Worm (Caenorhabditis elegans): ENCODE data around the gene hda-10.

The hda-10 gene

ce11 chrII:13872191-13872889, 10.2 kb upstream of the hda-10 start, which contains the start of the genes cup-14 and ndub-8 (continued):
- peak; percentile 79 for TF ChIP-seq nhr-21 (tag; optimal IDR thresholded peaks at IDR 0.05)
- peak; percentile 81 for TF ChIP-seq F13H6.1 (tag; optimal IDR thresholded peaks at IDR 0.05)
- peak; percentile 12 for TF ChIP-seq nhr-237 (tag; optimal IDR thresholded peaks at IDR 0.05)
- TF ChIP-seq unc-55 (GFP tag; optimal IDR thresholded peaks at IDR 0.05) = peak; percentile 98

- TF ChIP-seq F13H6.1 (tag; optimal IDR thresholded peaks at IDR 0.05) (no peak), sma-9 (GFP tag; optimal IDR thresholded peaks at IDR 0.05) (no peak), sma-9 (tag; optimal IDR thresholded peaks at IDR 0.05) (no peak), ZK546.5 (tag; optimal IDR thresholded peaks at IDR 0.05) (no peak), lsy-2 (tag; optimal IDR thresholded peaks at IDR 0.05) (no peak), ztf-4 (tag; optimal IDR thresholded peaks at IDR 0.05) (no peak), nhr-77 (tag; optimal IDR thresholded peaks at IDR 0.05) (no peak), crh-2 (tag; optimal IDR thresholded peaks at IDR 0.05) (no peak), egl-27 (tag; optimal IDR thresholded peaks at IDR 0.05) (no peak), lin-11 (tag; optimal IDR thresholded peaks at IDR 0.05) (no peak), dmd-4 (tag; optimal IDR thresholded peaks at IDR 0.05) (no peak), lin-13 (GFP tag; optimal IDR thresholded peaks at IDR 0.05) (no peak), lin-39 (tag; optimal IDR thresholded peaks at IDR 0.05) (no peak)
Measured at ce11 chrII:13875734-13876133, 6.8 kb upstream of the hda-10 start, which contains the start of gene ing-3. TSS of gene ing-3 (plus strand) at chrII:13876034.

- TF ChIP-seq nhr-11 (tag; optimal IDR thresholded peaks at IDR 0.05) = no peak
Measured at ce11 chrII:13877994-13878393, 4.5 kb upstream of the hda-10 start.

ce11 chrII:13879589-13879988, 2.9 kb upstream of the hda-10 start:
- TF ChIP-seq nhr-6 (tag; optimal IDR thresholded peaks at IDR 0.05) (no peak), lin-11 (tag; optimal IDR thresholded peaks at IDR 0.05) (no peak), zag-1 (tag; optimal IDR thresholded peaks at IDR 0.05) (no peak), elt-3 (tag; optimal IDR thresholded peaks at IDR 0.05) (no peak), nhr-11 (tag; optimal IDR thresholded peaks at IDR 0.05) (no peak), elt-1 (tag; optimal IDR thresholded peaks at IDR 0.05) (no peak), gmeb-1 (tag; optimal IDR thresholded peaks at IDR 0.05) (no peak), unc-62 (GFP tag; optimal IDR thresholded peaks at IDR 0.05) (no peak)

ce11 chrII:13886431-13886830, 3.9 kb downstream of the hda-10 start:
- TF ChIP-seq elt-3 (tag; optimal IDR thresholded peaks at IDR 0.05) (no peak), sma-3 (GFP tag; optimal IDR thresholded peaks at IDR 0.05) (no peak), ama-1 (optimal IDR thresholded peaks at IDR 0.05) (no peak), mbf-1 (tag; optimal IDR thresholded peaks at IDR 0.05) (no peak), nhr-129 (tag; optimal IDR thresholded peaks at IDR 0.05) (no peak), R02D3.7 (tag; optimal IDR thresholded peaks at IDR 0.05) (no peak), nhr-237 (tag; optimal IDR thresholded peaks at IDR 0.05) (no peak), dmd-4 (tag; optimal IDR thresholded peaks at IDR 0.05) (no peak), F13H6.1 (tag; optimal IDR thresholded peaks at IDR 0.05) (no peak), unc-62 (GFP tag; optimal IDR thresholded peaks at IDR 0.05) (no peak), lin-13 (GFP tag; optimal IDR thresholded peaks at IDR 0.05) (no peak), unc-55 (GFP tag; optimal IDR thresholded peaks at IDR 0.05) (no peak), sem-4 (tag; optimal IDR thresholded peaks at IDR 0.05) (no peak), ZK546.5 (tag; optimal IDR thresholded peaks at IDR 0.05) (no peak), ceh-16 (tag; optimal IDR thresholded peaks at IDR 0.05) (no peak), aly-2 (tag; optimal IDR thresholded peaks at IDR 0.05) (no peak), peb-1 (tag; optimal IDR thresholded peaks at IDR 0.05) (no peak)

ce11 chrII:13888278-13888677, 5.8 kb downstream of the hda-10 start, which contains the start of gene mcd-1:
TSS of gene mcd-1 (plus strand) at chrII:13888544.
- TF ChIP-seq nhr-10 (tag; optimal IDR thresholded peaks at IDR 0.05) = no peak
- TF ChIP-seq nhr-237 (tag; optimal IDR thresholded peaks at IDR 0.05) = no peak
- no peak for TF ChIP-seq elt-3 (tag; optimal IDR thresholded peaks at IDR 0.05)
- TF ChIP-seq ztf-4 (tag; optimal IDR thresholded peaks at IDR 0.05) = no peak
- TF ChIP-seq nhr-11 (tag; optimal IDR thresholded peaks at IDR 0.05) = no peak
- peak; percentile 9 for TF ChIP-seq fos-1 (tag; optimal IDR thresholded peaks at IDR 0.05)
- TF ChIP-seq R02D3.7 (tag; optimal IDR thresholded peaks at IDR 0.05) = no peak
- peak; percentile 34 for TF ChIP-seq snpc-4 (tag; optimal IDR thresholded peaks at IDR 0.05)
- no peak for TF ChIP-seq sma-9 (GFP tag; optimal IDR thresholded peaks at IDR 0.05)
- no peak for TF ChIP-seq sma-9 (tag; optimal IDR thresholded peaks at IDR 0.05)
- TF ChIP-seq ceh-82 (tag; optimal IDR thresholded peaks at IDR 0.05) = no peak
- TF ChIP-seq F13H6.1 (tag; optimal IDR thresholded peaks at IDR 0.05) = peak; percentile 19
- TF ChIP-seq blmp-1 (tag; optimal IDR thresholded peaks at IDR 0.05; ENCODE audit: insufficient read depth) = no peak
- peak in 1 of 2 experiments; percentile 81 for TF ChIP-seq lsy-2 (tag; optimal IDR thresholded peaks at IDR 0.05)
- TF ChIP-seq nhr-23 (tag; optimal IDR thresholded peaks at IDR 0.05) = no peak
- TF ChIP-seq C34F6.9 (tag; optimal IDR thresholded peaks at IDR 0.05) = peak; percentile 69
- no peak for TF ChIP-seq sem-4 (tag; optimal IDR thresholded peaks at IDR 0.05)
- TF ChIP-seq skn-1 (tag; optimal IDR thresholded peaks at IDR 0.05) = no peak
- peak; percentile 83 for TF ChIP-seq lin-13 (GFP tag; optimal IDR thresholded peaks at IDR 0.05)
- no peak for TF ChIP-seq mdl-1 (tag; optimal IDR thresholded peaks at IDR 0.05)
- peak; percentile 45 for TF ChIP-seq nhr-25 (tag; optimal IDR thresholded peaks at IDR 0.05)
- TF ChIP-seq gmeb-1 (tag; optimal IDR thresholded peaks at IDR 0.05) = peak; percentile 76
- TF ChIP-seq unc-62 (GFP tag; optimal IDR thresholded peaks at IDR 0.05) = no peak
- no peak for TF ChIP-seq elt-1 (tag; optimal IDR thresholded peaks at IDR 0.05)
- no peak for TF ChIP-seq ama-1 (optimal IDR thresholded peaks at IDR 0.05)
